Worm (Caenorhabditis elegans) whole organism, late embryonic: ENCODE results near the gene dlhd-1.

Experiments
- K09A11.1 ChIP-seq: sonication (generic microtip); optimal IDR thresholded peaks from 2 replicates; lab custom pipeline; 2017; ENCODE audit warnings: antibody characterized with exemption, mild to moderate bottlenecking, missing genetic modification characterization, missing compliant biosample characterization; ENCODE audit not compliant: insufficient read depth
- T23F11.4 ChIP-seq: fragments of 200-800 bp; sonication (Bioruptor generic); optimal IDR thresholded peaks from 2 replicates; lab custom pipeline; 2018; ENCODE audit warnings: mild to moderate bottlenecking, missing genetic modification characterization, missing compliant biosample characterization
- ama-1 ChIP-seq: fragments of 150-350 bp; optimal IDR thresholded peaks from 2 replicates; lab custom pipeline; 2014
- ceh-34 ChIP-seq: sonication (generic microtip); optimal IDR thresholded peaks from 2 replicates; lab custom pipeline; 2016; ENCODE audit warnings: mild to moderate bottlenecking, missing genetic modification characterization, missing compliant biosample characterization
- dmd-4 ChIP-seq: sonication (generic microtip); optimal IDR thresholded peaks from 2 replicates; lab custom pipeline; 2016; ENCODE audit warnings: borderline replicate concordance, missing genetic modification characterization, missing compliant biosample characterization
- dve-1 ChIP-seq: sonication (generic microtip); optimal IDR thresholded peaks from 2 replicates; lab custom pipeline; 2017; ENCODE audit warnings: antibody characterized with exemption, mild to moderate bottlenecking, missing genetic modification characterization, missing compliant biosample characterization
- fkh-6 ChIP-seq: sonication (generic microtip); optimal IDR thresholded peaks from 2 replicates; lab custom pipeline; 2016; ENCODE audit warnings: missing genetic modification characterization, missing compliant biosample characterization
- hlh-30 ChIP-seq: sonication (generic microtip); optimal IDR thresholded peaks from 2 replicates; lab custom pipeline; 2017; ENCODE audit warnings: antibody characterized with exemption, missing genetic modification characterization, missing compliant biosample characterization; ENCODE audit not compliant: insufficient read depth
- lin-11 ChIP-seq: fragments of 200-800 bp; sonication (Bioruptor generic); optimal IDR thresholded peaks from 2 replicates; lab custom pipeline; 2018; ENCODE audit warnings: mild to moderate bottlenecking, missing genetic modification characterization, missing compliant biosample characterization
- pqm-1 ChIP-seq: sonication (generic microtip); optimal IDR thresholded peaks from 2 replicates; lab custom pipeline; 2016; ENCODE audit warnings: missing genetic modification characterization, missing compliant biosample characterization
- unc-42 ChIP-seq: sonication (generic microtip); optimal IDR thresholded peaks from 2 replicates; lab custom pipeline; 2016; ENCODE audit warnings: missing genotype, missing genetic modification characterization, missing compliant biosample characterization
- unc-55 ChIP-seq: sonication (generic microtip); optimal IDR thresholded peaks from 2 replicates; lab custom pipeline; 2017; ENCODE audit warnings: missing biosample characterization, missing genetic modification reagents, missing genetic modification characterization

DNA sequence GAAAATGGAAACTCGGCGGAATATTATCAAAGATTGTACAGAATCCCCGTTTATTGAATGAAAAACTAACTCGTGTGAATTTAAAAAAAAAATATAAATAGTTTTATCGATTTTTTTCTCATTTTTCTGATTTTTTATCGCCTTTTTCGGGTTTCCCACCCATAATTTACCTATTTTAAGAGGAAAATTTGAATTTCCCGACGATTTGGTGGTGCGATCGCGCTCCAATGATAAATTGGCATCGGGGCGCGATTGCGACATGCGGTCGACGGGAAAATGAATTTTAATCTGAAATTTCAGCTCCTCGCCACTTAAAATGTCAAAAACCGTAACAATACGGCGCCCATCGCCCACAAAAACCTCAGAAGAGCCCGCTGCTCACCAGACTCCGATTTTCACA, 44.3 kb downstream of the dlhd-1 start, which contains the start of gene taf-6.1:
- TF ChIP-seq hlh-30 (tag; lab: Kevin White, UChicago) = no peak
- no peak for TF ChIP-seq dve-1
- no peak for TF ChIP-seq ama-1 (lab: Kevin White, UChicago)
- TF ChIP-seq lin-11 = no peak
- TF ChIP-seq K09A11.1 (tag; lab: Kevin White, UChicago) = no peak
- no peak for TF ChIP-seq ceh-34
- TF ChIP-seq fkh-6 (tag; lab: Kevin White, UChicago) = no peak
- no peak for TF ChIP-seq unc-55 (GFP tag; lab: Kevin White, UChicago)
- no peak for TF ChIP-seq dmd-4 (tag; lab: Kevin White, UChicago)
- TF ChIP-seq T23F11.4 (GFP tag; lab: Kevin White, UChicago) = no peak
- TF ChIP-seq pqm-1 = no peak
- TF ChIP-seq unc-42 (tag; lab: Kevin White, UChicago) = no peak
